4 worm cellular contexts compared by ENCODE assay signal in the genomic region with DNA sequence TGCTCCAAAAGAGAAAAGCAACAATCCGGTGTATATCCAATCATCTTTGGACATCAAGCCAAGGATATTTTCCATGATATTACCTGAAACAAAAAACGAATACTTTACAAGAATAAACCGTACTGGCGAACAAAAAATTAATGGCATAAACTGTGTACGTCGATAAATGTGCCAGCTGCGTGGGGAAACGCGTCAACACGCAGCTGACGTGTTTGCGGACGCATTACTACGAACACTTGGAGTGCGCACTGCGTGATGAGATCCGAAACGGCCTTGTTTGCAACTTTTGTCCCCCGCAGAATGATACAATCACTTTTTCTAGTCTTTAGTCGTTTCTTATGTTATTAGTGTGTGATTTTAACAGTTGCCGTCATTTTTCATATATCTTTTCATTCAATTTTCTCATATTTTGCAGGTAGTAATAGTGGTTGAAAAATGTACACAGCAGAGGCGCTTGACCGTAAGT.
TF ChIP-seq lines count a peak whose summit lies in the region.

Gene mboa-7 (minus strand): TSS at position 83 of the 466 bp plus-strand sequence.
Gene git-1 (plus strand): TSS at position 416 of the 466 bp plus-strand sequence.

TF ChIP-seq in whole organism, L2 larva, 48 proteins besides CTCF, POLR2A, EP300 and RAD21 (continued from another document):
- TF ChIP-seq ceh-16 (tag; optimal IDR thresholded peaks at IDR 0.05; lab: Kevin White, UChicago) (peak; percentile 29), lsy-2 (tag; optimal IDR thresholded peaks at IDR 0.05; lab: Kevin White, UChicago) (peak in 1 of 2 experiments; percentile 66), R02D3.7 (tag; optimal IDR thresholded peaks at IDR 0.05; lab: Kevin White, UChicago) (no peak), Y55F3AM.14 (GFP tag; optimal IDR thresholded peaks at IDR 0.05; lab: Kevin White, UChicago) (no peak), nhr-23 (tag; optimal IDR thresholded peaks at IDR 0.05; lab: Kevin White, UChicago) (no peak), nhr-12 (tag; optimal IDR thresholded peaks at IDR 0.05; lab: Kevin White, UChicago) (no peak), C34F6.9 (tag; optimal IDR thresholded peaks at IDR 0.05; lab: Kevin White, UChicago) (peak; percentile 42), sma-3 (GFP tag; optimal IDR thresholded peaks at IDR 0.05; lab: Kevin White, UChicago) (peak; percentile 73), sem-4 (tag; optimal IDR thresholded peaks at IDR 0.05; lab: Kevin White, UChicago) (peak; percentile 43), ztf-11 (tag; optimal IDR thresholded peaks at IDR 0.05; lab: Kevin White, UChicago) (no peak), nhr-10 (tag; optimal IDR thresholded peaks at IDR 0.05; lab: Kevin White, UChicago) (no peak), unc-55 (GFP tag; optimal IDR thresholded peaks at IDR 0.05; lab: Kevin White, UChicago) (peak; percentile 68), nhr-6 (tag; optimal IDR thresholded peaks at IDR 0.05; lab: Kevin White, UChicago) (no peak), F13H6.1 (tag; optimal IDR thresholded peaks at IDR 0.05; lab: Kevin White, UChicago) (peak; percentile 56), mdl-1 (tag; optimal IDR thresholded peaks at IDR 0.05; lab: Kevin White, UChicago) (peak in 1 of 2 experiments; percentile 15), fos-1 (tag; optimal IDR thresholded peaks at IDR 0.05; lab: Kevin White, UChicago) (peak; percentile 53), lin-11 (tag; optimal IDR thresholded peaks at IDR 0.05; lab: Kevin White, UChicago) (peak; percentile 40), skn-1 (tag; optimal IDR thresholded peaks at IDR 0.05; lab: Kevin White, UChicago) (no peak), egl-27 (tag; optimal IDR thresholded peaks at IDR 0.05; lab: Kevin White, UChicago) (peak; percentile 6), nhr-237 (tag; optimal IDR thresholded peaks at IDR 0.05; lab: Kevin White, UChicago) (no peak), unc-39 (tag; optimal IDR thresholded peaks at IDR 0.05; lab: Kevin White, UChicago) (no peak), zag-1 (tag; optimal IDR thresholded peaks at IDR 0.05; lab: Kevin White, UChicago) (no peak), elt-3 (tag; optimal IDR thresholded peaks at IDR 0.05; lab: Kevin White, UChicago) (no peak), elt-1 (tag; optimal IDR thresholded peaks at IDR 0.05; lab: Kevin White, UChicago) (no peak), gmeb-1 (tag; optimal IDR thresholded peaks at IDR 0.05; lab: Kevin White, UChicago) (peak; percentile 57), nhr-77 (tag; optimal IDR thresholded peaks at IDR 0.05; lab: Kevin White, UChicago) (no peak), blmp-1 (tag; optimal IDR thresholded peaks at IDR 0.05; lab: Kevin White, UChicago; ENCODE audit: insufficient read depth) (no peak)

TF ChIP-seq in whole organism, L4 larva, 104 proteins besides CTCF, POLR2A, EP300 and RAD21 (continued from another document):
- TF ChIP-seq aha-1 (tag; lab: Kevin White, UChicago) (peak; percentile 95), hif-1 (tag; optimal IDR thresholded peaks at IDR 0.05; lab: Kevin White, UChicago) (peak in 1 of 2 experiments; percentile 20), dpl-1 (GFP tag; optimal IDR thresholded peaks at IDR 0.05; lab: Kevin White, UChicago) (peak; percentile 51), spr-3 (GFP tag; optimal IDR thresholded peaks at IDR 0.05; lab: Kevin White, UChicago) (no peak), dmd-6 (GFP tag; IDR thresholded peaks at IDR 0.05; lab: Robert Waterston, UW) (peak; percentile 45), F10B5.3 (tag; optimal IDR thresholded peaks at IDR 0.05; lab: Kevin White, UChicago) (no peak), hmg-1.1 (GFP tag; IDR thresholded peaks at IDR 0.05; lab: Robert Waterston, UW) (peak; percentile 74), ama-1 (optimal IDR thresholded peaks at IDR 0.05; lab: Kevin White, UChicago) (no peak), F49E8.2 (tag; optimal IDR thresholded peaks at IDR 0.05; lab: Kevin White, UChicago; ENCODE audit: borderline replicate concordance) (no peak), ztf-7 (tag; optimal IDR thresholded peaks at IDR 0.05; lab: Kevin White, UChicago) (no peak), hlh-11 (tag; optimal IDR thresholded peaks at IDR 0.05; lab: Kevin White, UChicago) (peak; percentile 77), T20F7.1 (GFP tag; optimal IDR thresholded peaks at IDR 0.05; lab: Kevin White, UChicago) (no peak), daf-16 (GFP tag; optimal IDR thresholded peaks at IDR 0.05; lab: Kevin White, UChicago) (no peak), daf-16 (tag; optimal IDR thresholded peaks at IDR 0.05; lab: Kevin White, UChicago) (peak; percentile 38), lin-39 (tag; optimal IDR thresholded peaks at IDR 0.05; lab: Kevin White, UChicago) (no peak), mxl-3 (GFP tag; optimal IDR thresholded peaks at IDR 0.05; lab: Kevin White, UChicago) (peak; percentile 86), mxl-2 (GFP tag; conservative IDR thresholded peaks at IDR 0.05; lab: Robert Waterston, UW) (no peak), nhr-25 (tag; optimal IDR thresholded peaks at IDR 0.05; lab: Kevin White, UChicago; ENCODE audit: borderline replicate concordance, insufficient read depth) (peak; percentile 38), egl-43 (GFP tag; IDR thresholded peaks at IDR 0.05; lab: Robert Waterston, UW) (no peak), lin-1 (GFP tag; IDR thresholded peaks at IDR 0.05; lab: Robert Waterston, UW) (no peak), nhr-6 (tag; optimal IDR thresholded peaks at IDR 0.05; lab: Kevin White, UChicago) (peak; percentile 16), lsy-2 (tag; optimal IDR thresholded peaks at IDR 0.05; lab: Kevin White, UChicago) (peak in 1 of 2 experiments; percentile 65), zip-2 (tag; optimal IDR thresholded peaks at IDR 0.05; lab: Kevin White, UChicago) (no peak), nhr-42 (GFP tag; IDR thresholded peaks at IDR 0.05; lab: Robert Waterston, UW) (0 out of 2 replicates have a peak, but pooled peaks have one; percentile 32), saeg-2 (GFP tag; IDR thresholded peaks at IDR 0.05; lab: Robert Waterston, UW) (no peak), lin-15B (tag; optimal IDR thresholded peaks at IDR 0.05; lab: Kevin White, UChicago) (no peak)

TF ChIP-seq in whole organism, late embryonic, 69 proteins besides CTCF, POLR2A, EP300 and RAD21 (continued from another document):
- no peak for TF ChIP-seq lin-11 (tag; optimal IDR thresholded peaks at IDR 0.05; lab: Kevin White, UChicago)

TF ChIP-seq in whole organism, mixed stage, embryonic, 35 proteins besides CTCF, POLR2A, EP300 and RAD21 (continued from another document):
- TF ChIP-seq elt-3 (tag; optimal IDR thresholded peaks at IDR 0.05; lab: Kevin White, UChicago): no peak
- TF ChIP-seq ceh-39 (tag; optimal IDR thresholded peaks at IDR 0.05; lab: Kevin White, UChicago): no peak
- TF ChIP-seq zip-8 (tag; optimal IDR thresholded peaks at IDR 0.05; lab: Kevin White, UChicago): no peak
- no peak for TF ChIP-seq unc-39 (tag; optimal IDR thresholded peaks at IDR 0.05; lab: Kevin White, UChicago)
- no peak for TF ChIP-seq sem-2 (GFP tag; optimal IDR thresholded peaks at IDR 0.05; lab: Kevin White, UChicago)
- peak; percentile 2 for TF ChIP-seq lsy-2 (tag; optimal IDR thresholded peaks at IDR 0.05; lab: Kevin White, UChicago)
- TF ChIP-seq hlh-1 (tag; optimal IDR thresholded peaks at IDR 0.05; lab: Kevin White, UChicago): peak; percentile 66
